Fruit fly (Drosophila melanogaster): ENCODE results near the gene CG10654.

DNA sequence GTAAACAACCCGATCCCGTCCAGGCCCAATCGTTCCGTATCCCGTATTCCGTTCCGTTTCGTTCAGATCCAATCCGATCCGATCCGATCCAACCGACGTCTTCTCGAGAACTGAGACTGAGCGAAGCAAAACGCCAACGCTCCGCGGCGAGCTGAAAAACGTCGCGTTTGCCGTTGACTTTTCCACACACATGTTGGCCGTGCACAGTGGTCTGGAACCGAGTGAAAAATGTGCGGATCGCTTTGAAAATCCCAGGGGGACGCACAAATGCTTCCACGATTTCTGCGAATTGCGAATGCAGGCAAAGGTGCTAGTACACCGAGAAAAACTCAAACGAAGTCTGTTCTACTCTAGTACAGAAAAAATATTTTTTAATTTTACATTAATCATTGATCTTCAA, 22.7 kb downstream of the CG10654 start, which contains the start of gene CG10663:
- TF ChIP-seq Hr78 (GFP tag; optimal IDR thresholded peaks at IDR 0.05) (no peak), CG32264 (GFP tag; optimal IDR thresholded peaks at IDR 0.05) (no peak), OdsH (GFP tag; optimal IDR thresholded peaks at IDR 0.05) (no peak), lola (GFP tag; optimal IDR thresholded peaks at IDR 0.05) (no peak)

Measured in whole organism, wandering third instar larva.